Fruit fly (Drosophila melanogaster) whole organism, pupa: ENCODE measurements around the gene CG14443.

Experiments
- CG15710 ChIP-seq: fragments of 200-800 bp; sonication (Bioruptor generic); optimal IDR thresholded peaks from 2 replicates; lab custom pipeline; 2018; ENCODE audit warnings: missing biosample characterization, mild to moderate bottlenecking, missing genetic modification characterization, moderate library complexity
- CG34367 ChIP-seq: fragments of 200-800 bp; sonication (Bioruptor generic); optimal IDR thresholded peaks from 2 replicates; lab custom pipeline; 2018; ENCODE audit warnings: missing biosample characterization, mild to moderate bottlenecking, missing genetic modification characterization
- CG4496 ChIP-seq: fragments of 200-800 bp; sonication (Bioruptor generic); IDR thresholded peaks from 3 replicates; pipeline ENCODE4 v1.3.6; 2022; ENCODE audit warnings: missing biosample characterization, missing genetic modification characterization
- CG8159 ChIP-seq: fragments of 200-800 bp; sonication (Bioruptor generic); optimal IDR thresholded peaks from 3 replicates; lab custom pipeline; 2018; ENCODE audit warnings: missing biosample characterization, mild to moderate bottlenecking, missing genetic modification characterization, moderate library complexity
- CG9948 ChIP-seq: fragments of 200-800 bp; sonication (Bioruptor generic); optimal IDR thresholded peaks from 2 replicates; lab custom pipeline; 2018; ENCODE audit warnings: missing biosample characterization, mild to moderate bottlenecking, missing genetic modification characterization, moderate library complexity
- EcR ChIP-seq: fragments of 200-800 bp; sonication (Bioruptor generic); optimal IDR thresholded peaks from 3 replicates; lab custom pipeline; 2019; ENCODE audit warnings: missing biosample characterization, missing genetic modification characterization, mild to moderate bottlenecking, moderate library complexity, missing genetic modification reagents
- gl ChIP-seq: fragments of 200-800 bp; sonication (Bioruptor generic); optimal IDR thresholded peaks from 2 replicates; lab custom pipeline; 2018; ENCODE audit warnings: missing biosample characterization, mild to moderate bottlenecking, missing genetic modification characterization

DNA sequence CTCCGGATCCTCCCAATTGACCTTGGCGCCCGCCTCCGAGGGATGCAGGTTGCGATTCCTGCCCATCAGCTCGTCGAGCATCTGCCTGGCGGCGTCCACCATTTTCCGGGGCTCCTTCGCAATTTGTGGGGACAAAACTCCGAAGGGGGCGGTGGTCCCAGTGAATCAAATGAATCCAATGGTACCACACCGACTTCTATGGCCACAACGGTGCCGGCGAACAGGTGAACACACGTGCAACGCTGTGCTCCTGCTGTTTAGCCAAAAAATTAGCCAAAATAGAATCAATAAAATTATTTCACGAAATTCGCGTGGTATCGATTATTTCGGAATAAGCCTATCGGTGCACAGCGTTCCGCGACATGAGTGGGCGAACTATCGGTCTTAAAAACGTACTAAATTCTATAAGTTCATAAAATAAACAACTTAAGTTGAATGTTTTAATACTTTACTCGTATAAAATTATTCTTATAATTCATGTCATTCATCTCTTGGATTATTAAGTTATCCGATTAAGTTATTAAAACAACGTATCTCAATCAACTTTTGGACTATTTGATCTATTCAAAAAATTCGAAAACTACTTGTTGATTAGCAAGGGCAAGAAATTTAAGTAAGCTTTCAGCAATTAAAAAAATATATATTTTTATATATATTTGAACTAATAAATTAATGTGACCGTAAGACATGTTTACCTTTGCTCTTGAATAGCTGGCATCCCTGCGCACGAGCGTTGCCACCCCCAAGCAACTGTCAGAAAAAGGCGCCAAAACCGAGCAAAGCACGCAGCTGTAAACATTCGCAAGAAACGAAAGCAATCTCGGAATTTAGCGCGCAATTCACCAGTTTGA is 40.1 kb downstream of the CG14443 start, which contains the start of the genes CG3198 and Mcm6:
- TF ChIP-seq EcR (GFP tag; lab: Kevin White, UChicago) (no peak), CG4496 (GFP tag; lab: Robert Waterston, UW) (0 out of 3 replicates have a peak, but pooled peaks have one; percentile 16), CG9948 (tag; lab: Kevin White, UChicago) (no peak), CG15710 (no peak), CG8159 (tag; lab: Kevin White, UChicago) (no peak), gl (no peak), CG34367 (tag; lab: Kevin White, UChicago) (no peak)
